Fruit fly (Drosophila melanogaster) whole organism, wandering third instar larva: ENCODE results near the gene CG13029.

ENCODE experiments used
- Abd-B ChIP-seq: fragments of >200 bp; optimal IDR thresholded peaks from 2 replicates; lab custom pipeline; 2017; ENCODE audit warnings: missing biosample characterization, missing genetic modification characterization
- CG32264 ChIP-seq: fragments of 200-800 bp; sonication (Bioruptor generic); optimal IDR thresholded peaks from 2 replicates; lab custom pipeline; 2016; ENCODE audit warnings: missing biosample characterization, missing genetic modification characterization
- CG9705 ChIP-seq: fragments of 200-800 bp; sonication (Bioruptor generic); optimal IDR thresholded peaks from 2 replicates; lab custom pipeline; 2018; ENCODE audit warnings: missing biosample characterization, mild to moderate bottlenecking, missing genetic modification characterization
- CrebA ChIP-seq: fragments of 200-800 bp; sonication (Bioruptor generic); optimal IDR thresholded peaks from 2 replicates; lab custom pipeline; 2016; ENCODE audit warnings: missing biosample characterization, mild to moderate bottlenecking, missing genetic modification characterization, borderline replicate concordance
- Dfd ChIP-seq: fragments of >200 bp; optimal IDR thresholded peaks from 2 replicates; lab custom pipeline; 2017; ENCODE audit warnings: missing biosample characterization, missing genetic modification characterization
- Dif ChIP-seq: fragments of 200-275, 200-300 bp; sonication (Bioruptor generic); optimal IDR thresholded peaks from 2 replicates; lab custom pipeline; 2018; ENCODE audit warnings: missing biosample characterization, missing genetic modification characterization; ENCODE audit not compliant: partially characterized antibody
- GATAd ChIP-seq: sonication (Bioruptor generic); optimal IDR thresholded peaks from 2 replicates; lab custom pipeline; 2016; ENCODE audit warnings: missing biosample characterization, missing genetic modification characterization
- HLH106 ChIP-seq: fragments of 200-800 bp; optimal IDR thresholded peaks from 3 replicates; lab custom pipeline; 2019; ENCODE audit warnings: missing biosample characterization, mild to moderate bottlenecking, missing genetic modification characterization, moderate library complexity
- Hnf4 ChIP-seq: fragments of 200-800 bp; sonication (Bioruptor generic); optimal IDR thresholded peaks from 2 replicates; lab custom pipeline; 2016; ENCODE audit warnings: missing biosample characterization, mild to moderate bottlenecking, missing genetic modification characterization
- Myc ChIP-seq: fragments of >200 bp; optimal IDR thresholded peaks from 2 replicates; lab custom pipeline; 2017
- N ChIP-seq: fragments of >200 bp; optimal IDR thresholded peaks from 2 replicates; lab custom pipeline; 2018; ENCODE audit warnings: missing biosample characterization, missing external identifiers, missing genetic modification characterization
- OdsH ChIP-seq: fragments of 200-800 bp; sonication (Bioruptor generic); optimal IDR thresholded peaks from 2 replicates; lab custom pipeline; 2016; ENCODE audit warnings: missing biosample characterization, mild to moderate bottlenecking, missing genetic modification characterization
- Rel ChIP-seq, 2 experiments: fragments of 200-800 bp; sonication (Bioruptor generic) in 1 of 2; optimal IDR thresholded peaks; 2 replicates in 1 of 2; 3 replicates in 1 of 2; lab custom pipeline; 2016 to 2019; ENCODE audit warnings: mild to moderate bottlenecking in 2 of 2, missing biosample characterization in 2 of 2, missing genetic modification characterization in 2 of 2, moderate library complexity in 1 of 2
- Sp1 ChIP-seq: fragments of 200-800 bp; sonication (Bioruptor generic); optimal IDR thresholded peaks from 3 replicates; lab custom pipeline; 2019; ENCODE audit warnings: missing biosample characterization, mild to moderate bottlenecking, missing genetic modification characterization, moderate library complexity
- br ChIP-seq: fragments of 200-800 bp; sonication (Bioruptor generic); optimal IDR thresholded peaks from 2 replicates; lab custom pipeline; 2016; ENCODE audit warnings: missing biosample characterization, missing genetic modification characterization
- brk ChIP-seq: fragments of 200-800 bp; sonication (Bioruptor generic); optimal IDR thresholded peaks from 2 replicates; lab custom pipeline; 2016; ENCODE audit warnings: missing biosample characterization, mild to moderate bottlenecking, missing genetic modification characterization
- dl ChIP-seq, 2 experiments: fragments of 175-275, 200-275 bp in 1 of 2; fragments of 200-275 bp in 1 of 2; sonication (Bioruptor generic); optimal IDR thresholded peaks; lab custom pipeline; 2018; ENCODE audit warnings: mild to moderate bottlenecking in 2 of 2, missing biosample characterization in 2 of 2, missing genetic modification characterization in 2 of 2, moderate library complexity in 2 of 2; ENCODE audit not compliant: partially characterized antibody in 2 of 2, insufficient read depth in 1 of 2
- dmrt93B ChIP-seq: fragments of 200-800 bp; sonication (Bioruptor generic); optimal IDR thresholded peaks from 2 replicates; lab custom pipeline; 2018; ENCODE audit warnings: missing biosample characterization, mild to moderate bottlenecking, missing genetic modification characterization
- ey ChIP-seq: fragments of 200-800 bp; sonication (Bioruptor generic); optimal IDR thresholded peaks from 2 replicates; lab custom pipeline; 2016; ENCODE audit warnings: missing biosample characterization, missing genetic modification characterization
- foxo ChIP-seq, 2 experiments: fragments of 200-800 bp; sonication (Bioruptor generic); optimal IDR thresholded peaks; 2 replicates in 1 of 2; 3 replicates in 1 of 2; lab custom pipeline; 2016 to 2017; ENCODE audit warnings: missing biosample characterization in 2 of 2, missing genetic modification characterization in 2 of 2
- fru ChIP-seq: fragments of 200-800 bp; sonication (Bioruptor generic); optimal IDR thresholded peaks from 3 replicates; lab custom pipeline; 2016; ENCODE audit warnings: missing biosample characterization, mild to moderate bottlenecking, missing genetic modification characterization
- h ChIP-seq: fragments of 200-800 bp; sonication (Bioruptor generic); optimal IDR thresholded peaks from 3 replicates; lab custom pipeline; 2016; ENCODE audit warnings: missing biosample characterization, mild to moderate bottlenecking, missing genetic modification characterization
- lola ChIP-seq: fragments of >200 bp; optimal IDR thresholded peaks from 2 replicates; lab custom pipeline; 2017; ENCODE audit warnings: missing biosample characterization, missing genetic modification characterization
- psq ChIP-seq: fragments of 200-800 bp; sonication (Bioruptor generic); optimal IDR thresholded peaks from 3 replicates; lab custom pipeline; 2017; ENCODE audit warnings: missing biosample characterization, mild to moderate bottlenecking, missing genetic modification characterization, moderate library complexity
- rgr ChIP-seq: fragments of 200-800 bp; sonication (Bioruptor generic); optimal IDR thresholded peaks from 3 replicates; lab custom pipeline; 2016; ENCODE audit warnings: missing biosample characterization, mild to moderate bottlenecking, missing genetic modification characterization
- sage ChIP-seq: fragments of 200-800 bp; sonication (Bioruptor generic); optimal IDR thresholded peaks from 2 replicates; lab custom pipeline; 2016; ENCODE audit warnings: missing biosample characterization, mild to moderate bottlenecking, missing genetic modification characterization
- sv ChIP-seq: fragments of 200-800 bp; sonication (Bioruptor generic); optimal IDR thresholded peaks from 3 replicates; lab custom pipeline; 2016; ENCODE audit warnings: missing biosample characterization, missing genetic modification characterization
- tai ChIP-seq: sonication (Bioruptor generic); optimal IDR thresholded peaks from 2 replicates; lab custom pipeline; 2016; ENCODE audit warnings: missing biosample characterization, missing genetic modification characterization
- woc ChIP-seq: sonication (Bioruptor generic); optimal IDR thresholded peaks from 2 replicates; lab custom pipeline; 2016; ENCODE audit warnings: missing biosample characterization, mild to moderate bottlenecking, missing genetic modification characterization

Gene CG13029

DNA sequence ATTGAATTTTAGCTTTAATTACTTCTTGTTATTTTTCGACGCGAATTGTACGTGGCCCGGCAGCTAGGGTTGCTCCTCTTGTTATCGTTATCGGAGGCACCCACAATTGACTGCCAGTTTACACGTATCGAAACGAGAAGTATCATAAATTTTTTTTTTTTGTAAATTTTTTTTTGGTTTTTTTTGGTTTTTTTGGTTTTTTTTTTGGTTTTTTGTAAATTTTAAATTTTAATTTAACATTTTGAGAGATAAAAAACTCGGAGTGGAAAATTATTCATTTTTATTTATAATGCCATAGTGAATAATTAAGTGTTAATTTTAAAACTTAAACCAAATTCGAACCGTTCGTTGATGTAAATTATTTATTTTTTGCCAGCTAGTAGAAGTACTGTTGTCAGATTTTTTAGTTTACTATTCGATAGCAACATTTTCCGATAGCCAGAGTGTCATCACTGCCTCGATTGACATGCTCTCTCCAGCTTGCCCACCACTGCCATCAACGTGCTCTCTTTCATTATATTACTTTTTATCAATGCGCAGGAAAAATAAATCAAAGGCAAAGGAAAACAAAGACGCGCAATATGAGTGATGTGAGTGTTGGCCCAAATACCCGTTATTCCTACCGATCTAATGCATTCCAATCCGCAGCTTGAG is 15.4 kb upstream of the CG13029 start, which contains the start of the genes kud and Zcchc7 (continued):
- TF ChIP-seq woc (GFP tag; lab: Kevin White, UChicago) = peak; percentile 91
- TF ChIP-seq CG9705 (GFP tag; lab: Kevin White, UChicago) = peak; percentile 75
- no peak for TF ChIP-seq N
- TF ChIP-seq sv (GFP tag; lab: Kevin White, UChicago) = no peak

DNA sequence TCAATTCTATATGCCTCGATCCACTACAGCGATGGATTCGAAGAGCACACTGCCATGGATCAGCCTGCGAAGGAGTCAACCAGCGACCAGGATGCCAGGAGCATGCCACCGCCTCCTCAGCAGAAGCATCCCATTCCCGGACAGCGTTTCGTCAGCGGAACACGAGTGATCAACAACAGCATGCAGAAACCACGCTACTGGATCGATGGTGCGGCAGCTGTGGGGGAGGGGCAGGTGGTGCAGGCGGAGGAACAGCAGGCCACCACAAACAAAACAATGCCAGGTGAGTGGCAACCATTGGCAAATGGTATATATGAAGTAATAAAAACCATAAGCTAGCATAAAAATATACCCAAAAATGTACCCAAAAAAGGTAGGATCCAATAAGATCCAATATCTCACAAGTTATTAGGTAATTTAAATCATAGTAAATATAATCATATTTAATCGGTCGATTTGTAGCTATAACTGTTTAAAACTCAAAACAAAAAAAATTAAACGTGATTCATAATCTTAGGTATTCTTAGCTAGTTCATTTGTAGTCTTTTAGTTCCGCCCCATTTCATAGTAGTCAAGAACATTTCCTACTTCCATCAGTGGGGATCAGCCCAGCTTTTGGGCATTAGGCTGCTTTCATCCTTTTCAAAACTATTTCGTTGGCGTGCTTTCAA is 14.7 kb upstream of the CG13029 start, which contains the start of gene CG32161:
TSS of gene CG32161 (plus strand) at position 621 of the 671 bp plus-strand sequence.
- TF ChIP-seq sage (GFP tag; lab: Kevin White, UChicago) (no peak), CG32264 (GFP tag; lab: Kevin White, UChicago) (no peak), sv (GFP tag; lab: Kevin White, UChicago) (no peak), br (GFP tag; lab: Kevin White, UChicago) (no peak), fru (GFP tag; lab: Kevin White, UChicago) (no peak), dl (GFP tag; optimal IDR thresholded peaks at IDR 0.05; lab: Kevin White, UChicago; ENCODE audit: insufficient read depth in 1 of 2, partially characterized antibody in 2 of 2) (no peak), Sp1 (GFP tag; lab: Kevin White, UChicago) (no peak), HLH106 (tag; lab: Kevin White, UChicago) (no peak), brk (GFP tag; lab: Kevin White, UChicago) (no peak), psq (GFP tag; lab: Kevin White, UChicago) (no peak)

DNA sequence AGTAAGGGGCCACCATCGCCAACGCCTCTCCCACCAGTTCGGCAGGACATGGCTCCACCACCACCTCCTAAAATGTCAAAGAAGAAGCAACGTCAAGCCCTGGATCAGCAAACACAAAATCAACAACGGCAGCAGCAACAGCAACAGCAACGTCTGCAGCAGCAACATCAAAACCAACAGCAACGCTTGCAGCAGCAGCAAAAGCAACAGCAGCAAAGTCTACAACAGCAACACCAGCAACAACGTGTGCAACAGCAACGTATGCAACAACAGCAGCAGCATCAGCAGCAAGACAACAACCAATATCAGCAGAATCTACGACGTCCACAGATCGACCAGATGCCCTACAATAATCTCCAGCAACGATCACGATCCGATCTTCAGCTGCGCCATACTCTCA is 8.9 kb upstream of the CG13029 start:
- TF ChIP-seq ey = no peak
- TF ChIP-seq Dfd (GFP tag; lab: Kevin White, UChicago) = peak; percentile 90

DNA sequence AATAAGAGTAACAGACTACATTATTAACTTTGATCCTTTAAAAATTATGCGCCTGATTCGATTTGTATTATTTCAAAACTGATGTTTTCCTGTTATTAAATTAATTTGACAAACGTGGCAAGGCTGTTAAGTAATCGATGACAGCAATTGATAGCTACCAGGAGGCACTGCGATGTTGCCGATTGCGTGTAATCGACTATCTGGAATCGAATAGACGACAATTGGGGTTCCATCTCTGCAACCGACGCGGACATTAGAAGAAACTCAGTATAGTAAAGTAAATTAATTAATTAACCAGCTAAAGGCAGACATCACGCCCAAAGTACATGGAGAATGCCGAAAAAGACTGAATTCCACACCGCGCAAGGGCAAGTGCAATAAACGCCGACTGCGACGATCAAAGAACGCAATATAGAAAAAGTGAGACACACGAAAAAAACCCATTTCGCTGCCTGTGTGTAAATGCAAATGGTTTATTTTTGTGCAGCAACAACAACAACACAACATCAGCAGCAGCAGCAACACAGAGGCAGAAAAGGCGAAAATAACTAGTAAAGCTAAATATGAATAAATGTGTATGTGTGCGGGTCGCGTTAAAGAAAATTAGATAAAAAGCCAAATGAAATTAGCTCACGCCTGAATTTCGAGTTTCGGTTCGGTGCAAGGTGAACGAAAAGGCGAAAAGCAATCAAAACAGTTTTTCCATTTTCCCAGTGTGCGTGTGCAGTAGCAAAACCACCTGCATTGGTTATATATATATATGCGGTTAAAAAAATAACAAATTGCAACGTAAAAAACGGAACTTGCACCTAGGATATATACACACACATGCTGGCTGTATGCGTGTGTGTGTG is 6.7 kb upstream of the CG13029 start, which contains the start of gene sina:
TSS of gene sina (plus strand) at position 219 of the 854 bp plus-strand sequence.
- peak; percentile 13 for TF ChIP-seq Sp1 (GFP tag; lab: Kevin White, UChicago)
- TF ChIP-seq Rel (GFP tag; optimal IDR thresholded peaks at IDR 0.05; lab: Kevin White, UChicago) = no peak
- peak; percentile 78 for TF ChIP-seq Rel (tag; optimal IDR thresholded peaks at IDR 0.05; lab: Kevin White, UChicago)
- no peak for TF ChIP-seq N

DNA sequence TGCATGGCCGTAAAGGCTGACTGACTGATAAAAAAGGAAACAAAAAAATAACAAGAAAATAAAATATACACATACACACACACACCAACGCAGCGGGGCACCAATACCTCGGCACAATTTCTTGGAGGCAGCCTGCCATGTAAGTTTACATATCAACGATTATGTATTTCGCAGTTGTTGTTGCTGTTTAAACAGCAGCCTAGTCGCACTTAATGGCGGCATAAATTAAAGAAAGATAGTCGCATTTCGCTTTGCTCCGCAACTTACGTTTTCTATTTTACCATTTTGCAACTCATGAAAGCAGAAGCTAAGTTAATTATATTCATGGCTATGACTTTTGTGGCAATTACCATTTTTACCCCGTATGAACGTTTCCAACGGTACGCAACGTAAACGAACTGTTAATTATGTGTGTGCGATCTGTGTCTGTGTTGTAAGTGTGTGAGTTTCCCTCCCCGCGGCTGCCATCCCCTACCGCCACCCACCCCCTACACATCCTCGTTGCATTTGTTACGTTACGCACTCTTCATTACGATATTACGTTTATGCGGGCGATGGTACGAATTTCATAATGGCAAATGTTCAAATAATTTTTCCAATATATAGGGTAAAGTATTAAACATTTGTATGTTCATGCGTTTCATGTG is 5.9 kb upstream of the CG13029 start:
- TF ChIP-seq tai (GFP tag; lab: Kevin White, UChicago) (no peak), foxo (GFP tag; optimal IDR thresholded peaks at IDR 0.05; lab: Kevin White, UChicago) (no peak), woc (GFP tag; lab: Kevin White, UChicago) (no peak), h (GFP tag; lab: Kevin White, UChicago) (no peak), br (GFP tag; lab: Kevin White, UChicago) (no peak), CG9705 (GFP tag; lab: Kevin White, UChicago) (no peak), dmrt93B (GFP tag; lab: Kevin White, UChicago) (no peak), OdsH (GFP tag; lab: Kevin White, UChicago) (no peak), brk (GFP tag; lab: Kevin White, UChicago) (no peak)

DNA sequence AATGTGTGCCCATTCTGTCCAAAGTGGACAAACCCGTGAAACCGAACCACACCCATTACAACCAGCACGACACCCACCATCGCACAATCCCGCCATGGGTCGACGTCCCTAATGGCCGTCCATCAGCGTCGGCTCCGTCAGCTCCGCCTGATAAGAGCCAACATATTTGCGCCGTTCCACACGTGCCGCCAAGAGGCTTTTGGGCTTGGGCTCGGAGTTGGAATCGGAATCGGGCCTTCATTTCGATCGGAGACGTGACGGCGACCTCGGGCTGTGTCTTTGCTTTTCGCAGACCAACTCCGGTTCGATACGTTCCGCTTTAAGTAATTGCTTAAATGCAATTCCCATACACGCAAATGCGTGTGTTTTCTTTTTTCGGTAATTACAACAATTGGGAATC is 5.1 kb upstream of the CG13029 start:
- TF ChIP-seq Hnf4 (GFP tag; lab: Kevin White, UChicago) = no peak
- TF ChIP-seq Myc (lab: Kevin White, UChicago) = no peak
- no peak for TF ChIP-seq Abd-B (GFP tag; lab: Kevin White, UChicago)
- no peak for TF ChIP-seq sage (GFP tag; lab: Kevin White, UChicago)
- no peak for TF ChIP-seq GATAd
- TF ChIP-seq rgr (GFP tag; lab: Kevin White, UChicago) = no peak
- TF ChIP-seq lola = no peak
- TF ChIP-seq CrebA (GFP tag; lab: Kevin White, UChicago) = no peak
- no peak for TF ChIP-seq Dif (GFP tag; lab: Kevin White, UChicago)
